Worm (Caenorhabditis elegans): Measurements from ENCODE around the gene oac-38.

DNA sequence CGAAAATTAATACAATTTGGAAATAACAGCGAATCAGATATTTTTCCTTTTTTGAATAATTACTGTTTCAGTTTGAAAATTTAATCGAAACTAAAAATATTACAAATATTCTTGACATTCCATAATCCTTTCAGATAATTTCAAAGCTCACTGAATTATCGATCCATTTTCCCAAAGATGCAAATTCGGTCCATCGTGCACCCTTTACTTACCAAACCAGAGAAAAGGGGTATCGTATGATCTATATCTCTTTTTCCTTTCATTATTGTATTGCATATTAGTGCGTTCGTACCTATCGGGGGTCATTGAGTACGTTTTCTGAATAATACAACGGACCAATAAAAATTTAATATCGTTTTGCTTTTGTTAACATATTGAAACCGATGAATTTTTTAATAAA lies 48.4 kb downstream of the oac-38 start:
- TF ChIP-seq lin-39 (tag; optimal IDR thresholded peaks at IDR 0.05) = no peak
- no peak for TF ChIP-seq fkh-10 (GFP tag; optimal IDR thresholded peaks at IDR 0.05)
- no peak for TF ChIP-seq pha-4 (tag; optimal IDR thresholded peaks at IDR 0.05)
- no peak for TF ChIP-seq lsy-12 (tag; optimal IDR thresholded peaks at IDR 0.05)
- no peak for TF ChIP-seq lin-15B (tag; optimal IDR thresholded peaks at IDR 0.05)
- no peak for TF ChIP-seq nhr-12 (tag; optimal IDR thresholded peaks at IDR 0.05)
- no peak for TF ChIP-seq elt-3 (tag; optimal IDR thresholded peaks at IDR 0.05)
- no peak for TF ChIP-seq fos-1 (tag; optimal IDR thresholded peaks at IDR 0.05)
- TF ChIP-seq ztf-11 (tag; optimal IDR thresholded peaks at IDR 0.05) = no peak
- no peak for TF ChIP-seq nhr-76 (tag; optimal IDR thresholded peaks at IDR 0.05)
- no peak for TF ChIP-seq sea-2 (GFP tag; optimal IDR thresholded peaks at IDR 0.05)
- TF ChIP-seq unc-39 (tag; optimal IDR thresholded peaks at IDR 0.05) = no peak
- no peak for TF ChIP-seq jun-1 (tag; optimal IDR thresholded peaks at IDR 0.05)

All from whole organism, L3 larva.